Fruit fly (Drosophila melanogaster): ENCODE results near the gene CG43965.
A peak's percentile ranks its signal among the peaks of the same experiment; 100 is the strongest.

Gene CG43965

DNA sequence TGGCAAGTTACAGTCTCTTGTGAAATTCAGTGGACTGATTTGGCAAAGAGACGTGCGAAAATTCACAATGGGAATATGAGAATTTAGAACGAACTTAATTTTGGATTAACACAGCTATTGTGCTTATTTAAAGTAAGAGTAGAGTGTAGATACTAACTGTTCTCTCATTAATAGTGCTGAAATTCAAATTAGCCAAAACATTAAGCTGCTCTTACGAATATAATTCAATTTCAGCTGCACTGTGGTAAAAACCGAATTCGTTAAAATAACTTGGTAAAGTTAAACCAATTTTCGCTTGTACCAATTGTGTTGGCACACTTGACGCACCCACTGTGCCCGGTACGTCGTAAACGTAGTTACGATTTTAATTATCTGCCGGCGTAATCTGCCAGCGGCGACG lies 42.3 kb upstream of the CG43965 start (continued):
- TF ChIP-seq seq (GFP tag; IDR thresholded peaks at IDR 0.05) (no peak), fd96Cb (tag; optimal IDR thresholded peaks at IDR 0.05) (no peak), bigmax (GFP tag; optimal IDR thresholded peaks at IDR 0.05) (no peak), sqz (GFP tag; optimal IDR thresholded peaks at IDR 0.05) (no peak), Oaz (GFP tag; IDR thresholded peaks at IDR 0.05) (no peak), CG6654 (GFP tag; optimal IDR thresholded peaks at IDR 0.05) (no peak), bcd (GFP tag; optimal IDR thresholded peaks at IDR 0.05) (peak; percentile 54), CG2199 (GFP tag; IDR thresholded peaks at IDR 0.05) (no peak), CG6254 (GFP tag; optimal IDR thresholded peaks at IDR 0.05) (no peak), ken (GFP tag; IDR thresholded peaks at IDR 0.05) (no peak), CG14710 (tag; optimal IDR thresholded peaks at IDR 0.05) (no peak), Lhr (GFP tag; optimal IDR thresholded peaks at IDR 0.05) (no peak), lmd (GFP tag; IDR thresholded peaks at IDR 0.05) (peak; percentile 70), twi (tag; optimal IDR thresholded peaks at IDR 0.05) (no peak), ems (GFP tag; optimal IDR thresholded peaks at IDR 0.05) (peak; percentile 5), nerfin-1 (tag; optimal IDR thresholded peaks at IDR 0.05) (no peak), h (optimal IDR thresholded peaks at IDR 0.05) (no peak), B-H1 (GFP tag; IDR thresholded peaks at IDR 0.05) (no peak), eve (GFP tag; optimal IDR thresholded peaks at IDR 0.05) (peak in 1 of 2 experiments; percentile 50), tx (GFP tag; optimal IDR thresholded peaks at IDR 0.05) (peak; percentile 10), lola (GFP tag; optimal IDR thresholded peaks at IDR 0.05) (no peak), Dfd (GFP tag; optimal IDR thresholded peaks at IDR 0.05) (no peak), CG13123 (GFP tag; optimal IDR thresholded peaks at IDR 0.05) (no peak), Asciz (GFP tag; optimal IDR thresholded peaks at IDR 0.05) (no peak), crc (GFP tag; optimal IDR thresholded peaks at IDR 0.05) (no peak), ftz-f1 (GFP tag; optimal IDR thresholded peaks at IDR 0.05) (no peak), CG9727 (GFP tag; optimal IDR thresholded peaks at IDR 0.05) (peak; percentile 57), CG14965 (GFP tag; optimal IDR thresholded peaks at IDR 0.05; ENCODE audit: borderline replicate concordance) (no peak), HLH54F (GFP tag; optimal IDR thresholded peaks at IDR 0.05) (peak; percentile 28), Hr51 (GFP tag; optimal IDR thresholded peaks at IDR 0.05) (peak in 1 of 2 experiments; percentile 44), fd102C (GFP tag; optimal IDR thresholded peaks at IDR 0.05) (no peak), NK7.1 (GFP tag; optimal IDR thresholded peaks at IDR 0.05) (no peak), Myb (GFP tag; optimal IDR thresholded peaks at IDR 0.05) (peak; percentile 52), Gsc (GFP tag; IDR thresholded peaks at IDR 0.05) (no peak), tup (GFP tag; optimal IDR thresholded peaks at IDR 0.05) (no peak), CG14050 (GFP tag; IDR thresholded peaks at IDR 0.05) (no peak), CG18599 (GFP tag; optimal IDR thresholded peaks at IDR 0.05) (peak; percentile 78), hkb (optimal IDR thresholded peaks at IDR 0.05) (no peak), hkb (GFP tag; IDR thresholded peaks at IDR 0.05) (no peak), CG12942 (GFP tag; optimal IDR thresholded peaks at IDR 0.05) (no peak), Eip74EF (GFP tag; optimal IDR thresholded peaks at IDR 0.05) (no peak), CG9609 (GFP tag; optimal IDR thresholded peaks at IDR 0.05) (peak; percentile 16), amos (GFP tag; IDR thresholded peaks at IDR 0.05; ENCODE audit: partially characterized antibody) (no peak), CG15269 (tag; optimal IDR thresholded peaks at IDR 0.05) (peak; percentile 69), Camta (GFP tag; optimal IDR thresholded peaks at IDR 0.05) (peak; percentile 4), dimm (GFP tag; IDR thresholded peaks at IDR 0.05) (no peak), Atf-2 (GFP tag; optimal IDR thresholded peaks at IDR 0.05) (no peak), CG4424 (GFP tag; optimal IDR thresholded peaks at IDR 0.05) (peak; percentile 5), lab (GFP tag; optimal IDR thresholded peaks at IDR 0.05) (peak; percentile 44), tap (tag; optimal IDR thresholded peaks at IDR 0.05) (no peak), tin (GFP tag; optimal IDR thresholded peaks at IDR 0.05) (peak; percentile 14), pum (GFP tag; optimal IDR thresholded peaks at IDR 0.05) (no peak)
